Worm (Caenorhabditis elegans) whole organism, L4 larva: ENCODE data around the gene ugt-50.

Experiments used
- Y48G9A.11 ChIP-seq: fragments of 200-800 bp; sonication (Bioruptor generic); IDR thresholded peaks from 2 replicates; pipeline ENCODE4 v1.3.6; 2022; ENCODE audit warnings: missing genetic modification reagents, missing genetic modification characterization, missing compliant biosample characterization
- ama-1 ChIP-seq: fragments of 150-350 bp; optimal IDR thresholded peaks from 2 replicates; lab custom pipeline; 2014; ENCODE audit warnings: inconsistent platforms, mixed read lengths
- lin-13 ChIP-seq: fragments of 150-350 bp; optimal IDR thresholded peaks from 2 replicates; lab custom pipeline; 2014; ENCODE audit warnings: missing biosample characterization, missing genetic modification reagents, missing genetic modification characterization
- nhr-11 ChIP-seq: fragments of 150-350 bp; optimal IDR thresholded peaks from 2 replicates; lab custom pipeline; 2014; ENCODE audit warnings: missing biosample characterization, missing genetic modification characterization
- spr-3 ChIP-seq: fragments of 200-800 bp; sonication (Bioruptor generic); optimal IDR thresholded peaks from 2 replicates; lab custom pipeline; 2018; ENCODE audit warnings: mild to moderate bottlenecking, missing genetic modification characterization, missing compliant biosample characterization
- zag-1 ChIP-seq: fragments of 150-350 bp; optimal IDR thresholded peaks from 2 replicates; lab custom pipeline; 2014; ENCODE audit warnings: missing biosample characterization, missing genetic modification characterization
- ztf-11 ChIP-seq: fragments of 150-350 bp; optimal IDR thresholded peaks from 2 replicates; lab custom pipeline; 2014; ENCODE audit warnings: missing biosample characterization, missing genetic modification characterization

DNA sequence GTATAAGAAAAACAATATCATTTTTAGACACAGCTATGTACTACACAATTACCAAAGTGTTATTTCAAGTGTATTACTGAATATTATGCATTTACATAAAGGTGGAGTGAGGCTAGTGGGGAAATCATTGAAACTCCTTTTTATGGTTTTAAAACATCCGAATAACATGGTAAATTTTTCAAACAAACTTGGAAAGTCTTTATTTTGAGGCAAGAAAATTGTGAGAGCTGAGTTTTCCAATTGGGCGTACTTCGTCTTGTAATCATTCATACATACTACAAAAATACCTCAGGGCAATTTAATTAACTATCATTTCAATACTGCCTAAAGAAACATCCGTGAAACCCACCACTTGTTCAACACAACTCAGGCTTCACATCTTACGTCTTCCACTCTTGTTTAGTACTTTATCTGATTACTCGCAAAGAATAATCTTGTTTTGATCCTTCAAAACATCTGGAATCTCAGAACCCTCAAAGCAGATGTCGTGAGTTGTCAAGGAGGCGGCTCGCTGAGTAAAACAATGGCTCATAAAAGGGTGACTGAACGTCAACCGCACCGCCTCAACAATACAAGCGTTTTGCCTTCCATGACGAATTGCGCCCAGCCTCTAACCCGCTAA, 44.7 kb upstream of the ugt-50 start, which contains the start of gene zmp-5:
- TF ChIP-seq lin-13 (GFP tag; lab: Kevin White, UChicago) (no peak), nhr-11 (tag; lab: Kevin White, UChicago) (no peak), zag-1 (tag; lab: Kevin White, UChicago) (no peak), ztf-11 (no peak), Y48G9A.11 (GFP tag; lab: Robert Waterston, UW) (no peak), spr-3 (no peak), ama-1 (no peak)
